Worm (Caenorhabditis elegans) whole organism, young adult: ENCODE results near the gene H43I07.4.

Source experiments
- attf-3 ChIP-seq: fragments of 200-800 bp; sonication (Bioruptor generic); conservative IDR thresholded peaks from 2 replicates; pipeline ENCODE4 v1.3.6; 2022; ENCODE audit warnings: missing genetic modification reagents, missing genetic modification characterization, missing compliant biosample characterization
- ceh-40 ChIP-seq: fragments of 200-800 bp; sonication (Bioruptor generic); IDR thresholded peaks from 2 replicates; pipeline ENCODE4 v1.3.6; 2022; ENCODE audit warnings: missing genetic modification characterization, missing compliant biosample characterization
- hlh-26 ChIP-seq: fragments of 200-800 bp; sonication (Bioruptor generic); conservative IDR thresholded peaks from 2 replicates; pipeline ENCODE4 v1.3.6; 2022; ENCODE audit warnings: missing genetic modification reagents, missing genetic modification characterization, missing compliant biosample characterization

DNA sequence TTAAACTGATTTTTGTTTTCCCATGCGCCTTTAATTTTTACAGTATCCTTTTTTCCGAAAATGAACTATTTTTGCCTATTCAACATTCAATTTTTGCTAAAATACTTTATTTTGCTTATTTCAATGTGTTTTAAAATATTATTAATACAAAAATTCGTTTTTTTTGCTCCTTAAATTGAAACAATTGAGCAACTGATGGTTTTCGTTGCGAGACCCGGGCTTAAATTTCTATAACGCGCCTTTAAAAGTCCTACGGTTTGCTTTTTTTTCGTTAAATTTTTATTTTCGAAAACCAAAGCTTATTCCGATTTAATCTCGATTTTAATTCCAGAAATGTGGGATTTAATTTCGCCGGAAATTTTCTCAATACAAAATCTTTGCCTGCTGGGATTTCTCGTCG is 20.7 kb upstream of the H43I07.4 start, which contains the start of gene algn-5:
- TF ChIP-seq attf-3 (GFP tag; lab: Robert Waterston, UW) (no peak), ceh-40 (no peak), hlh-26 (GFP tag; lab: Robert Waterston, UW) (no peak)
